Worm (Caenorhabditis elegans): ENCODE results near the gene srb-18.

DNA sequence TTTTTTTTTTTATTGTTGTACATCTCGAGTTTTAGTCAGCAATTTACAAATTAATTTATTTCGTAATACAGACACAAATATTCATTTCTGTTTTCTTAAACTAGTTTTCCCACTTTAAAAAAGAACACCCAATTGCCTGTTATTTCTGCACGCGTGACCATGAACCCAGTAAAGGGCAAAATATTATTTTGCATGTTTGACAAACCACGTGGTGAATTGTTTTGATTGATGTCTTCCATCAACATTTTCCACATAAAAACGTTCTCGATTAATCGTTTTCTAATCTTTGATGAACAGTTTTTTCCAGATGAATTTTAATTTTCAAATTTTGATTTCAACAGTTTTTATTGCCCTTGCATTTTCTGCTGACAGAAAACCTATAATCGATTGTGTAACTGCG is 10.7 kb downstream of the srb-18 start, which contains the start of gene C54F6.18:
- no peak for TF ChIP-seq Y53G8AR.9 (GFP tag; conservative IDR thresholded peaks at IDR 0.05)
- no peak for TF ChIP-seq dpl-1 (GFP tag; optimal IDR thresholded peaks at IDR 0.05)
- no peak for TF ChIP-seq D2030.7 (GFP tag; IDR thresholded peaks at IDR 0.05)
- no peak for TF ChIP-seq B0261.1 (tag; optimal IDR thresholded peaks at IDR 0.05)
- no peak for TF ChIP-seq Y79H2A.3 (GFP tag; conservative IDR thresholded peaks at IDR 0.05)
- TF ChIP-seq lsl-1 (GFP tag; optimal IDR thresholded peaks at IDR 0.05): no peak

Measured in whole organism, young adult.